Fruit fly (Drosophila melanogaster) whole organism, embryonic: Measurements from ENCODE around the gene CG34461.

ENCODE experiments used
- Awh ChIP-seq: fragments of 200-800 bp; sonication (Bioruptor generic); IDR thresholded peaks from 2 replicates; pipeline ENCODE4, ENCODE4 v1.3.6; 2022; ENCODE audit warnings: missing biosample characterization, missing genetic modification characterization
- CG10274 ChIP-seq: fragments of 200-800 bp; sonication (Bioruptor generic); optimal IDR thresholded peaks from 3 replicates; lab custom pipeline; 2017; ENCODE audit warnings: missing biosample characterization, mild to moderate bottlenecking, missing genetic modification characterization
- CG10431 ChIP-seq: fragments of 200-800 bp; sonication (Bioruptor generic); optimal IDR thresholded peaks from 3 replicates; lab custom pipeline; 2018; ENCODE audit warnings: missing biosample characterization, mild to moderate bottlenecking, missing genetic modification characterization
- CG10979 ChIP-seq: fragments of 200-800 bp; sonication (Bioruptor generic); optimal IDR thresholded peaks from 2 replicates; lab custom pipeline; 2018; ENCODE audit warnings: missing biosample characterization, mild to moderate bottlenecking, missing genetic modification characterization, moderate library complexity
- CG11695 ChIP-seq: fragments of 200-800 bp; sonication (Bioruptor generic); IDR thresholded peaks from 3 replicates; pipeline ENCODE4 v1.3.6; 2022; ENCODE audit warnings: missing biosample characterization, missing genetic modification characterization
- CG12659 ChIP-seq: fragments of 200-800 bp; sonication (Bioruptor generic); optimal IDR thresholded peaks from 3 replicates; lab custom pipeline; 2017; ENCODE audit warnings: mild to moderate bottlenecking, missing biosample characterization, missing genetic modification reagents, missing genetic modification characterization
- CG13775 ChIP-seq: fragments of 200-800 bp; sonication (Bioruptor generic); optimal IDR thresholded peaks from 3 replicates; lab custom pipeline; 2017; ENCODE audit warnings: missing biosample characterization, mild to moderate bottlenecking, missing genetic modification characterization
- CG17385 ChIP-seq: fragments of 200-800 bp; sonication (Bioruptor generic); optimal IDR thresholded peaks from 3 replicates; lab custom pipeline; 2018; ENCODE audit warnings: missing biosample characterization, mild to moderate bottlenecking, missing genetic modification characterization
- CG17829 ChIP-seq: fragments of 200-800 bp; optimal IDR thresholded peaks from 2 replicates; lab custom pipeline; 2019; ENCODE audit warnings: missing biosample characterization, mild to moderate bottlenecking, missing genetic modification characterization, moderate library complexity
- CG18764 ChIP-seq: fragments of 200-800 bp; sonication (Bioruptor generic); optimal IDR thresholded peaks from 3 replicates; lab custom pipeline; 2016; ENCODE audit warnings: missing biosample characterization, missing genetic modification characterization
- CG2116 ChIP-seq: fragments of 200-800 bp; sonication (Bioruptor generic); optimal IDR thresholded peaks from 3 replicates; lab custom pipeline; 2018; ENCODE audit warnings: missing biosample characterization, mild to moderate bottlenecking, missing genetic modification characterization
- CG2120 ChIP-seq: fragments of 200-800 bp; sonication (Bioruptor generic); optimal IDR thresholded peaks from 3 replicates; lab custom pipeline; 2016; ENCODE audit warnings: missing biosample characterization, missing genetic modification characterization
- CG3407 ChIP-seq: fragments of 200-800 bp; sonication (Bioruptor generic); optimal IDR thresholded peaks from 2 replicates; lab custom pipeline; 2018; ENCODE audit warnings: missing biosample characterization, mild to moderate bottlenecking, missing genetic modification characterization
- CG34224 ChIP-seq: fragments of 200-800 bp; sonication (Bioruptor generic); IDR thresholded peaks from 3 replicates; pipeline ENCODE4 v1.3.6; 2022; ENCODE audit warnings: missing biosample characterization, missing genetic modification characterization; ENCODE audit not compliant: partially characterized antibody
- CG34376 ChIP-seq: fragments of 200-800 bp; sonication (Bioruptor generic); optimal IDR thresholded peaks from 2 replicates; lab custom pipeline; 2018; ENCODE audit warnings: missing biosample characterization, mild to moderate bottlenecking, missing genetic modification characterization
- CG6254 ChIP-seq: fragments of 200-800 bp; sonication (Bioruptor generic); optimal IDR thresholded peaks from 3 replicates; lab custom pipeline; 2017; ENCODE audit warnings: mild to moderate bottlenecking, missing biosample characterization, missing genetic modification reagents, missing genetic modification characterization
- CG6272 ChIP-seq: fragments of 200-800 bp; sonication (Bioruptor generic); IDR thresholded peaks from 2 replicates; pipeline ENCODE4 v1.3.6; 2022; ENCODE audit warnings: missing biosample characterization, missing genetic modification characterization
- CG6683 ChIP-seq: fragments of 200-800 bp; sonication (Bioruptor generic); optimal IDR thresholded peaks from 2 replicates; lab custom pipeline; 2017; ENCODE audit warnings: missing biosample characterization, mild to moderate bottlenecking, missing genetic modification characterization, missing genetic modification reagents
- CG7928 ChIP-seq: fragments of 200-800 bp; sonication (Bioruptor generic); optimal IDR thresholded peaks from 2 replicates; lab custom pipeline; 2017; ENCODE audit warnings: missing biosample characterization, mild to moderate bottlenecking, missing genetic modification characterization
- CG8089 ChIP-seq: fragments of 200-800 bp; sonication (Bioruptor generic); optimal IDR thresholded peaks from 3 replicates; lab custom pipeline; 2016; ENCODE audit warnings: missing biosample characterization, missing genetic modification characterization
- CG8290 ChIP-seq, 3 experiments: fragments of 200-800 bp; sonication (Bioruptor generic); optimal IDR thresholded peaks; 2 replicates each; lab custom pipeline; 2016 to 2019; ENCODE audit warnings: missing biosample characterization in 3 of 3, missing genetic modification characterization in 3 of 3, mild to moderate bottlenecking in 2 of 3, moderate library complexity in 1 of 3
- CG9797 ChIP-seq: fragments of 200-800 bp; sonication (Bioruptor generic); optimal IDR thresholded peaks from 3 replicates; lab custom pipeline; 2018; ENCODE audit warnings: missing biosample characterization, mild to moderate bottlenecking, missing genetic modification characterization
- CoRest ChIP-seq: fragments of 200-800 bp; sonication (Bioruptor generic); optimal IDR thresholded peaks from 3 replicates; lab custom pipeline; 2018; ENCODE audit warnings: missing biosample characterization, mild to moderate bottlenecking, missing genetic modification characterization, moderate library complexity
- D19B ChIP-seq: fragments of 200-800 bp; sonication (Bioruptor generic); optimal IDR thresholded peaks from 2 replicates; lab custom pipeline; 2017; ENCODE audit warnings: missing biosample characterization, mild to moderate bottlenecking, missing genetic modification characterization
- Dek ChIP-seq: fragments of 200-800 bp; sonication (Bioruptor generic); optimal IDR thresholded peaks from 3 replicates; lab custom pipeline; 2019; ENCODE audit warnings: missing biosample characterization, mild to moderate bottlenecking, missing genetic modification characterization, moderate library complexity
- GATAe ChIP-seq: fragments of 200-800 bp; sonication (Bioruptor generic); conservative IDR thresholded peaks from 2 replicates; pipeline ENCODE4 v1.3.6; 2022; ENCODE audit warnings: missing biosample characterization, missing genetic modification characterization
- HHEX ChIP-seq: fragments of 200-800 bp; sonication (Bioruptor generic); optimal IDR thresholded peaks from 3 replicates; lab custom pipeline; 2017; ENCODE audit warnings: missing biosample characterization, mild to moderate bottlenecking, missing genetic modification characterization, missing genetic modification reagents
- HmgZ ChIP-seq: fragments of 200-800 bp; sonication (Bioruptor generic); optimal IDR thresholded peaks from 2 replicates; lab custom pipeline; 2018; ENCODE audit warnings: missing biosample characterization, mild to moderate bottlenecking, missing genetic modification characterization
- Hr3 ChIP-seq: fragments of 200-800 bp; sonication (Bioruptor generic); optimal IDR thresholded peaks from 3 replicates; lab custom pipeline; 2016; ENCODE audit warnings: missing biosample characterization, missing genetic modification characterization
- MBD-R2 ChIP-seq: fragments of 200-800 bp; sonication (Bioruptor generic); IDR thresholded peaks from 2 replicates; pipeline ENCODE4 v1.3.6; 2022; ENCODE audit warnings: missing biosample characterization, missing genetic modification characterization
- Med ChIP-seq: fragments of 200-800 bp; sonication (Bioruptor generic); peaks from one replicate; lab custom pipeline; 2016; ENCODE audit warnings: missing biosample characterization, missing genetic modification characterization, mild to moderate bottlenecking, inconsistent platforms, moderate library complexity
- NfI ChIP-seq: fragments of 200-800 bp; sonication (Bioruptor generic); optimal IDR thresholded peaks from 3 replicates; lab custom pipeline; 2018; ENCODE audit warnings: missing biosample characterization, mild to moderate bottlenecking, missing genetic modification characterization, moderate library complexity
- ci ChIP-seq: fragments of 200-800 bp; sonication (Bioruptor generic); IDR thresholded peaks from 3 replicates; pipeline ENCODE4 v1.3.6; 2022; ENCODE audit warnings: missing biosample characterization, missing genetic modification characterization
- dimm ChIP-seq: fragments of 200-800 bp; sonication (Bioruptor generic); IDR thresholded peaks from 2 replicates; pipeline ENCODE4 v1.3.6; 2022; ENCODE audit warnings: missing biosample characterization, missing genetic modification characterization
- disco-r ChIP-seq: fragments of 200-800 bp; sonication (Bioruptor generic); optimal IDR thresholded peaks from 2 replicates; lab custom pipeline; 2016; ENCODE audit warnings: missing biosample characterization, missing genetic modification characterization
- dpn ChIP-seq, 2 experiments: fragments of 200-800 bp; sonication (Bioruptor generic); optimal IDR thresholded peaks; 3 replicates each; lab custom pipeline; 2016; ENCODE audit warnings: missing biosample characterization in 2 of 2, missing genetic modification characterization in 2 of 2
- exex ChIP-seq: fragments of 200-800 bp; sonication (Bioruptor generic); optimal IDR thresholded peaks from 4 replicates; lab custom pipeline; 2018; ENCODE audit warnings: missing biosample characterization, mild to moderate bottlenecking, missing genetic modification characterization, moderate library complexity
- fd3F ChIP-seq: fragments of 200-800 bp; sonication (Bioruptor generic); optimal IDR thresholded peaks from 2 replicates; lab custom pipeline; 2018; ENCODE audit warnings: missing biosample characterization, mild to moderate bottlenecking, missing genetic modification characterization, moderate library complexity
- fd96Cb ChIP-seq: fragments of 200-800 bp; sonication (Bioruptor generic); optimal IDR thresholded peaks from 2 replicates; lab custom pipeline; 2018; ENCODE audit warnings: missing biosample characterization, mild to moderate bottlenecking, missing genetic modification characterization, moderate library complexity
- gce ChIP-seq: fragments of 200-800 bp; sonication (Bioruptor generic); IDR thresholded peaks from 3 replicates; pipeline ENCODE4 v1.3.6; 2022; ENCODE audit warnings: missing biosample characterization, missing genetic modification characterization
- lola ChIP-seq, 3 experiments: fragments of >200 bp in 2 of 3; fragments of 200-800 bp in 1 of 3; sonication (Bioruptor generic) in 1 of 3; optimal IDR thresholded peaks; 2 replicates each; lab custom pipeline; 2017 to 2019; ENCODE audit warnings: missing biosample characterization in 3 of 3, missing genetic modification characterization in 3 of 3, mild to moderate bottlenecking in 1 of 3, moderate library complexity in 1 of 3
- pb ChIP-seq: fragments of 200-800 bp; sonication (Bioruptor generic); optimal IDR thresholded peaks from 3 replicates; lab custom pipeline; 2016; ENCODE audit warnings: missing biosample characterization, missing genetic modification characterization
- sc ChIP-seq, 3 experiments: fragments of >200 bp in 2 of 3; fragments of 200-800 bp in 1 of 3; sonication (Bioruptor generic) in 1 of 3; optimal IDR thresholded peaks; 2 replicates in 2 of 3; 3 replicates in 1 of 3; lab custom pipeline; 2017; ENCODE audit warnings: mild to moderate bottlenecking in 1 of 3, missing biosample characterization in 1 of 3, missing genetic modification characterization in 1 of 3, missing genetic modification reagents in 1 of 3
- sima ChIP-seq: fragments of 200-800 bp; sonication (Bioruptor generic); optimal IDR thresholded peaks from 2 replicates; lab custom pipeline; 2016; ENCODE audit warnings: missing biosample characterization, missing genetic modification characterization
- slbo ChIP-seq: fragments of 200-800 bp; sonication (Bioruptor generic); IDR thresholded peaks from 2 replicates; pipeline ENCODE4 v1.3.6; 2022; ENCODE audit warnings: missing biosample characterization, missing genetic modification characterization
- stwl ChIP-seq: fragments of 200-800 bp; sonication (Bioruptor generic); optimal IDR thresholded peaks from 3 replicates; lab custom pipeline; 2018; ENCODE audit warnings: missing biosample characterization, mild to moderate bottlenecking, missing genetic modification characterization, moderate library complexity
- tin ChIP-seq: fragments of 200-800 bp; sonication (Bioruptor generic); optimal IDR thresholded peaks from 3 replicates; lab custom pipeline; 2016; ENCODE audit warnings: missing biosample characterization, missing genetic modification characterization
- twi ChIP-seq: fragments of 200-800 bp; optimal IDR thresholded peaks from 2 replicates; lab custom pipeline; 2019; ENCODE audit warnings: missing biosample characterization, mild to moderate bottlenecking, missing genetic modification characterization, moderate library complexity
- zfh2 ChIP-seq: fragments of 200-800 bp; sonication (Bioruptor generic); optimal IDR thresholded peaks from 2 replicates; lab custom pipeline; 2016; ENCODE audit warnings: missing biosample characterization, missing genetic modification characterization

Gene CG34461

DNA sequence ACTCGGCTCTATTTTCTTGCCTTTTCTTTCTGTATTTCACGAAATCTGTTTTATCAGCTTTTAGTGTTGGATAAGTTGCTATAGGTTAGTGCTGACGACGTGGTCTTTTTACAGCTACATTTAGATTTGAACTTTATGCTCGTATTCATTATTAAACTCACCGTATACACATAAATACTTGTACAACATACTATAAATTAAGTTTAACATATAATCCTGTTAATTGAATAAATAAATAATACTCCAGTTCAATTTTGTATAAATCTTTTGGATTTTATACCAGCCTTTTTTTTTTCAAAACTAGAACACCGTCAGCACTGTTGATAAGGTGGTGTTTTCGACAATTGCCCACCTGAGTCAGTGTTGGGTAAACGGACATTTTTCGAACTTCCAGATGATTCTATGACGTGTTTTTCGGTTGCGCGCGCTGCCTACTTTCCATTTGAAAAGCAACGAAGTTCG lies 16.7 kb upstream of the CG34461 start, which contains the start of gene BI-1 (continued):
- no peak for TF ChIP-seq dimm (GFP tag; lab: Robert Waterston, UW)
- no peak for TF ChIP-seq Awh
- TF ChIP-seq D19B (GFP tag; lab: Kevin White, UChicago): peak; percentile 58
- TF ChIP-seq HHEX (GFP tag; lab: Kevin White, UChicago): peak; percentile 51
- TF ChIP-seq sima (GFP tag; lab: Kevin White, UChicago): no peak
- TF ChIP-seq tin (GFP tag; lab: Kevin White, UChicago): peak; percentile 69
- TF ChIP-seq CG10979: peak; percentile 61
- peak; percentile 54 for TF ChIP-seq exex (tag; lab: Kevin White, UChicago)
- no peak for TF ChIP-seq sc (optimal IDR thresholded peaks at IDR 0.05; lab: Kevin White, UChicago)
- peak; percentile 42 for TF ChIP-seq sc (GFP tag; optimal IDR thresholded peaks at IDR 0.05; lab: Kevin White, UChicago)
- no peak for TF ChIP-seq CG11695 (GFP tag; lab: Robert Waterston, UW)
- TF ChIP-seq dpn (GFP tag; optimal IDR thresholded peaks at IDR 0.05; lab: Kevin White, UChicago): peak; percentile 45 to 62
- peak; percentile 35 for TF ChIP-seq fd3F
- peak; percentile 82 for TF ChIP-seq CG34376 (GFP tag; lab: Kevin White, UChicago)
- peak; percentile 23 for TF ChIP-seq disco-r (GFP tag; lab: Kevin White, UChicago)
- peak; percentile 76 for TF ChIP-seq CG2120 (GFP tag; lab: Kevin White, UChicago)
- TF ChIP-seq CG13775: peak; percentile 61
- no peak for TF ChIP-seq CG8089 (GFP tag; lab: Kevin White, UChicago)
- peak; percentile 76 for TF ChIP-seq stwl
- TF ChIP-seq slbo (GFP tag; lab: Robert Waterston, UW): peak; percentile 54
- TF ChIP-seq CG6272: 0 out of 2 replicates have a peak, but pooled peaks have one; percentile 16
- TF ChIP-seq CG17829 (tag; lab: Kevin White, UChicago): peak; percentile 55
- peak; percentile 50 for TF ChIP-seq MBD-R2 (GFP tag; lab: Robert Waterston, UW)
- TF ChIP-seq fd96Cb (tag; lab: Kevin White, UChicago): peak; percentile 24
- TF ChIP-seq CG2116 (GFP tag; lab: Kevin White, UChicago): peak; percentile 22
- peak; percentile 69 for TF ChIP-seq Dek (tag; lab: Kevin White, UChicago)
- no peak for TF ChIP-seq CG9797
- peak; percentile 2 for TF ChIP-seq CG10431 (GFP tag; lab: Kevin White, UChicago)
- peak; percentile 78 for TF ChIP-seq zfh2
- 0 out of 3 replicates have a peak, but pooled peaks have one; percentile 17 for TF ChIP-seq ci (GFP tag; lab: Robert Waterston, UW)
- TF ChIP-seq GATAe (GFP tag; lab: Robert Waterston, UW): peak; percentile 43; the same call in 1 of the 2 replicates
- TF ChIP-seq Med (GFP tag; lab: Kevin White, UChicago): peak; percentile 66
- no peak for TF ChIP-seq gce
- peak; percentile 73 for TF ChIP-seq HmgZ (tag; lab: Kevin White, UChicago)
- TF ChIP-seq CG6683 (GFP tag; lab: Kevin White, UChicago): peak; percentile 60
- TF ChIP-seq twi (tag; lab: Kevin White, UChicago): peak; percentile 61
- TF ChIP-seq lola (GFP tag; optimal IDR thresholded peaks at IDR 0.05; lab: Kevin White, UChicago): peak in 1 of 3 experiments; percentile 50
- peak; percentile 56 for TF ChIP-seq CG17385 (GFP tag; lab: Kevin White, UChicago)
- no peak for TF ChIP-seq CG34224 (GFP tag; lab: Robert Waterston, UW)
- peak; percentile 80 for TF ChIP-seq CG12659 (GFP tag; lab: Kevin White, UChicago)
- TF ChIP-seq pb (GFP tag; lab: Kevin White, UChicago): no peak
- peak; percentile 84 for TF ChIP-seq CoRest (tag; lab: Kevin White, UChicago)
- peak; percentile 9 for TF ChIP-seq CG3407 (GFP tag; lab: Kevin White, UChicago)
- TF ChIP-seq CG10274 (GFP tag; lab: Kevin White, UChicago): peak; percentile 22
- peak; percentile 57 for TF ChIP-seq Hr3 (GFP tag; lab: Kevin White, UChicago)
- TF ChIP-seq CG6254 (GFP tag; lab: Kevin White, UChicago): peak; percentile 3
- peak; percentile 19 for TF ChIP-seq CG7928 (GFP tag; lab: Kevin White, UChicago)
- TF ChIP-seq CG18764 (GFP tag; lab: Kevin White, UChicago): peak; percentile 58
- TF ChIP-seq NfI (GFP tag; lab: Kevin White, UChicago): peak; percentile 66
- TF ChIP-seq CG8290 (GFP tag; optimal IDR thresholded peaks at IDR 0.05; lab: Kevin White, UChicago): peak; percentile 55
- no peak for TF ChIP-seq CG8290 (tag; optimal IDR thresholded peaks at IDR 0.05; lab: Kevin White, UChicago)
